Fruit fly (Drosophila melanogaster): ENCODE results near the gene CG1090.
A peak's percentile ranks its signal among the peaks of the same experiment; 100 is the strongest.

The CG1090 gene

dm6 chr3R:4387490-4387889, 27.8 kb downstream of the CG1090 start, which contains the start of gene tub (continued):
- peak; percentile 47 for TF ChIP-seq lz (GFP tag; optimal IDR thresholded peaks at IDR 0.05)
- no peak for TF ChIP-seq CG34406 (GFP tag; optimal IDR thresholded peaks at IDR 0.05)
- no peak for TF ChIP-seq Sox14 (GFP tag; optimal IDR thresholded peaks at IDR 0.05)
- TF ChIP-seq fd59A (GFP tag; optimal IDR thresholded peaks at IDR 0.05): no peak
- TF ChIP-seq spab (GFP tag; optimal IDR thresholded peaks at IDR 0.05): no peak
- TF ChIP-seq cyc (GFP tag; optimal IDR thresholded peaks at IDR 0.05): no peak
- no peak for TF ChIP-seq pdm3 (GFP tag; optimal IDR thresholded peaks at IDR 0.05)
- no peak for TF ChIP-seq CG6808 (GFP tag; optimal IDR thresholded peaks at IDR 0.05)
- no peak for TF ChIP-seq CG15336 (GFP tag; IDR thresholded peaks at IDR 0.05)
- TF ChIP-seq CG8319 (GFP tag; optimal IDR thresholded peaks at IDR 0.05): no peak
- no peak for TF ChIP-seq CG11902 (GFP tag; optimal IDR thresholded peaks at IDR 0.05)
- no peak for TF ChIP-seq CG10669 (GFP tag; optimal IDR thresholded peaks at IDR 0.05)
- TF ChIP-seq CG3919 (GFP tag; optimal IDR thresholded peaks at IDR 0.05): no peak
- no peak for TF ChIP-seq vri (GFP tag; optimal IDR thresholded peaks at IDR 0.05)
- TF ChIP-seq Hr4 (GFP tag; optimal IDR thresholded peaks at IDR 0.05): no peak
- no peak for TF ChIP-seq CG11762 (GFP tag; optimal IDR thresholded peaks at IDR 0.05; ENCODE audit: insufficient read depth)
- no peak for TF ChIP-seq Hr38 (GFP tag; optimal IDR thresholded peaks at IDR 0.05)
- TF ChIP-seq fd85E (GFP tag; optimal IDR thresholded peaks at IDR 0.05): no peak
- no peak for TF ChIP-seq CG8632 (GFP tag; optimal IDR thresholded peaks at IDR 0.05)
- peak; percentile 45 for TF ChIP-seq CG1621 (tag; optimal IDR thresholded peaks at IDR 0.05)
- no peak for TF ChIP-seq Blimp-1 (GFP tag; optimal IDR thresholded peaks at IDR 0.05)
- TF ChIP-seq fkh (GFP tag; optimal IDR thresholded peaks at IDR 0.05): no peak
- TF ChIP-seq salr (GFP tag; optimal IDR thresholded peaks at IDR 0.05): no peak
- TF ChIP-seq svp (GFP tag): peak; percentile 84
- no peak for TF ChIP-seq Eip75B (GFP tag; optimal IDR thresholded peaks at IDR 0.05)
- no peak for TF ChIP-seq CG10631 (GFP tag; optimal IDR thresholded peaks at IDR 0.05)
- no peak for TF ChIP-seq CG6276 (GFP tag; optimal IDR thresholded peaks at IDR 0.05)
- no peak for TF ChIP-seq CG8119 (GFP tag; IDR thresholded peaks at IDR 0.05)
- TF ChIP-seq net (GFP tag; optimal IDR thresholded peaks at IDR 0.05): no peak
- peak; percentile 13 for TF ChIP-seq esn (GFP tag; optimal IDR thresholded peaks at IDR 0.05)

- TF ChIP-seq CG6808 (GFP tag; optimal IDR thresholded peaks at IDR 0.05) (no peak), CG6854 (GFP tag; optimal IDR thresholded peaks at IDR 0.05) (peak; percentile 12), CG8119 (GFP tag; IDR thresholded peaks at IDR 0.05) (0 out of 3 replicates have a peak, but pooled peaks have one; percentile 22), CG8319 (GFP tag; optimal IDR thresholded peaks at IDR 0.05) (no peak), CG11762 (GFP tag; optimal IDR thresholded peaks at IDR 0.05; ENCODE audit: insufficient read depth) (no peak), Eip78C (GFP tag) (peak; percentile 37), esn (GFP tag; optimal IDR thresholded peaks at IDR 0.05) (peak; percentile 17)
These were observed 30.4 kb downstream of the CG1090 start, which contains the start of gene CG14646 for dm6 chr3R:4390133-4390532. CG14646 (plus strand) TSS chr3R:4390366.

dm6 chr3R:4394117-4394516, 34.4 kb downstream of the CG1090 start, which contains the start of gene CG34112:
CG34112 (minus strand) TSS chr3R:4394259.
- TF ChIP-seq eg (GFP tag; IDR thresholded peaks at IDR 0.05): peak; percentile 31; the same call in 1 of the 3 replicates
- TF ChIP-seq CG10669 (GFP tag; optimal IDR thresholded peaks at IDR 0.05): no peak
- TF ChIP-seq Eip78C (GFP tag): no peak
- TF ChIP-seq vri (GFP tag; optimal IDR thresholded peaks at IDR 0.05): peak; percentile 71
- no peak for TF ChIP-seq OdsH (GFP tag; optimal IDR thresholded peaks at IDR 0.05)
- TF ChIP-seq achi (GFP tag; optimal IDR thresholded peaks at IDR 0.05): peak; percentile 6
- peak; percentile 39; the same call in 1 of the 3 replicates for TF ChIP-seq CG8119 (GFP tag; IDR thresholded peaks at IDR 0.05)
- TF ChIP-seq Sox14 (GFP tag; optimal IDR thresholded peaks at IDR 0.05): no peak
- TF ChIP-seq pdm3 (GFP tag; optimal IDR thresholded peaks at IDR 0.05): no peak
- TF ChIP-seq CG6854 (GFP tag; optimal IDR thresholded peaks at IDR 0.05): peak; percentile 47
- peak; percentile 38; the same call in 1 of the 2 replicates for TF ChIP-seq CG15336 (GFP tag; IDR thresholded peaks at IDR 0.05)
- TF ChIP-seq CG6163 (GFP tag; IDR thresholded peaks at IDR 0.05): 0 out of 3 replicates have a peak, but pooled peaks have one; percentile 15
- TF ChIP-seq salr (GFP tag; optimal IDR thresholded peaks at IDR 0.05): no peak
- no peak for TF ChIP-seq topi (GFP tag; optimal IDR thresholded peaks at IDR 0.05)
- TF ChIP-seq Hr38 (GFP tag; optimal IDR thresholded peaks at IDR 0.05): no peak

Measured in whole organism, prepupa.